Worm (Caenorhabditis elegans): ENCODE data around the gene spig-5.
A peak's percentile ranks its signal among the peaks of the same experiment; 100 is the strongest.

The spig-5 gene

DNA sequence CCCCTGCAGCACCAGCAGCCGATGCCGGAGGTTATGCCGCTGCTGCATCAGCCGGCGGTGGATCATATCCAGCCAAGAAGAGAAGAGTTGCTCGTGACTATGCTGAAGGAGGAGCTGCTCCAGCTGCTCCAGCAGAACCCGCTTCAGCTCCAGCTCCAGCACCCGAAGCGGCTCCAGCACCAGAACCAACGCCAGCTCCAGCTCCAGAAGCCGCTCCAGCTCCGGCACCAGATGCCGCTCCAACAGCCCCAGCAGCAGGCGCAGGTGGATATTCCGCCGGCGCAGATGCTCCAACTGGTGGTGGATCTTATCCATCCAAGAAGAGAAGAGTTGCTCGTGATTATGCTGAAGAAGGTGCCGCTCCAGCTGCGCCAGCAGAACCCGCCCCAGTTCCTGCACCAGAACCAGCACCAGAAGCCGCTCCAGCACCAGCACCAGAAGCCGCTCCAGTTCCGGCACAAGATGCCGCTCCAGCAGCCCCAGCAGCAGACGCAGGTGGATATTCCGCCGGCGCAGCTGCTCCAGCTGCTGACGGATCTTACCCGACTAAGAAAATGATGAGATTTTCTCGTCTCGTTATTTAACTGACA lies 12.6 kb downstream of the spig-5 start:
- TF ChIP-seq unc-39 (tag; optimal IDR thresholded peaks at IDR 0.05) (no peak), aly-2 (tag; optimal IDR thresholded peaks at IDR 0.05) (no peak), lin-15B (tag; optimal IDR thresholded peaks at IDR 0.05) (no peak), nhr-43 (tag; optimal IDR thresholded peaks at IDR 0.05; ENCODE audit: poor library complexity, severe bottlenecking) (no peak), hmg-11 (tag; optimal IDR thresholded peaks at IDR 0.05) (no peak), daf-12 (tag; optimal IDR thresholded peaks at IDR 0.05) (no peak), elt-3 (tag; optimal IDR thresholded peaks at IDR 0.05) (no peak), elt-2 (tag; optimal IDR thresholded peaks at IDR 0.05) (no peak), lin-39 (tag; optimal IDR thresholded peaks at IDR 0.05) (no peak), mml-1 (tag; optimal IDR thresholded peaks at IDR 0.05) (no peak), fkh-10 (GFP tag; optimal IDR thresholded peaks at IDR 0.05) (no peak), ceh-28 (tag; optimal IDR thresholded peaks at IDR 0.05) (no peak), zag-1 (tag; optimal IDR thresholded peaks at IDR 0.05) (no peak), ceh-9 (tag; optimal IDR thresholded peaks at IDR 0.05) (no peak), ztf-4 (tag; optimal IDR thresholded peaks at IDR 0.05) (no peak), skn-1 (tag; optimal IDR thresholded peaks at IDR 0.05) (no peak), nhr-12 (tag; optimal IDR thresholded peaks at IDR 0.05) (no peak), lsy-12 (tag; optimal IDR thresholded peaks at IDR 0.05) (no peak), fos-1 (tag; optimal IDR thresholded peaks at IDR 0.05) (no peak), nhr-25 (tag; optimal IDR thresholded peaks at IDR 0.05) (no peak)

DNA sequence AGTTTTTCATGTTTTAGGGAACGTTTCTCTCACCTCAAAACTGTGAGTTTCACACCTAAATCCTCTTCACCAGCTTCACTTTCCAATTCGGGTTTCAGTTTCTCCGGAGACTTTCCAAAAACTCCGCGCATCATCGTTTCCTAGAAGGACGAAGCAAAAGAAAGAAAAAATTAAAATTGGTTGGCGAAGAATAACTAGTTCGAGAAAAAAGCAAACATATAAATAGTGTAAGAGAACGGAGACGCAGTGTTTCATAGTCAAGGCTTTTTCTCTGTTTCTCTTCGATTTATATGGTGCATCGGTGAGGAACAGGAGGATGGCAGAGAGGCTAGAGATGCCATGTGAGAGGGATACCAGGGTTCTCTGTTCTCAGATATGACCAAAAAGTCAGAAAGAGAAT lies 14.5 kb downstream of the spig-5 start, which contains the start of gene F47B8.3:
Gene F47B8.3, minus strand, starts transcription at position 261 of the 400 bp plus-strand sequence.
- TF ChIP-seq ceh-82 (tag; optimal IDR thresholded peaks at IDR 0.05) (no peak), ama-1 (optimal IDR thresholded peaks at IDR 0.05) (peak; percentile 5), nhr-43 (tag; optimal IDR thresholded peaks at IDR 0.05; ENCODE audit: poor library complexity, severe bottlenecking) (no peak), tbx-2 (tag; optimal IDR thresholded peaks at IDR 0.05) (no peak), eor-1 (tag; optimal IDR thresholded peaks at IDR 0.05) (no peak), egl-5 (tag; optimal IDR thresholded peaks at IDR 0.05) (peak; percentile 27), daf-12 (tag; optimal IDR thresholded peaks at IDR 0.05) (no peak), ceh-9 (tag; optimal IDR thresholded peaks at IDR 0.05) (no peak), hmg-11 (tag; optimal IDR thresholded peaks at IDR 0.05) (peak; percentile 43), pha-4 (tag; optimal IDR thresholded peaks at IDR 0.05) (peak; percentile 63), unc-39 (tag; optimal IDR thresholded peaks at IDR 0.05) (no peak), nhr-25 (tag; optimal IDR thresholded peaks at IDR 0.05) (peak; percentile 45), egl-27 (tag; optimal IDR thresholded peaks at IDR 0.05) (no peak), lin-15B (tag; optimal IDR thresholded peaks at IDR 0.05) (peak; percentile 15), pqm-1 (tag; optimal IDR thresholded peaks at IDR 0.05) (no peak), ZK546.5 (tag; optimal IDR thresholded peaks at IDR 0.05) (no peak), skn-1 (tag; optimal IDR thresholded peaks at IDR 0.05) (peak; percentile 14), ceh-28 (tag; optimal IDR thresholded peaks at IDR 0.05) (no peak), nhr-76 (tag; optimal IDR thresholded peaks at IDR 0.05) (no peak), nhr-237 (tag; optimal IDR thresholded peaks at IDR 0.05) (no peak), snpc-4 (tag; optimal IDR thresholded peaks at IDR 0.05) (peak; percentile 17), sea-2 (GFP tag; optimal IDR thresholded peaks at IDR 0.05) (no peak), mml-1 (tag; optimal IDR thresholded peaks at IDR 0.05) (no peak), nfya-1 (tag; optimal IDR thresholded peaks at IDR 0.05; ENCODE audit: insufficient read depth) (peak; percentile 69), jun-1 (tag; optimal IDR thresholded peaks at IDR 0.05) (no peak), nhr-23 (tag; optimal IDR thresholded peaks at IDR 0.05) (peak; percentile 6), fkh-10 (GFP tag; optimal IDR thresholded peaks at IDR 0.05) (no peak), lsy-12 (tag; optimal IDR thresholded peaks at IDR 0.05) (no peak), fos-1 (tag; optimal IDR thresholded peaks at IDR 0.05) (no peak), ztf-11 (tag; optimal IDR thresholded peaks at IDR 0.05) (no peak), fkh-2 (tag; optimal IDR thresholded peaks at IDR 0.05) (no peak), elt-3 (tag; optimal IDR thresholded peaks at IDR 0.05) (no peak)
